Fruit fly (Drosophila melanogaster) whole organism, embryonic: Measurements from ENCODE around the gene Rbf.
A peak's percentile ranks its signal among the peaks of the same experiment; 100 is the strongest.

Experiments used
- Adf1 ChIP-seq: fragments of 200-800 bp; sonication (Bioruptor generic); IDR thresholded peaks from 2 replicates; pipeline ENCODE4 v1.3.6; 2022; ENCODE audit warnings: missing biosample characterization, missing genetic modification characterization
- Antp ChIP-seq: fragments of 200-800 bp; sonication (Bioruptor generic); optimal IDR thresholded peaks from 3 replicates; lab custom pipeline; 2016; ENCODE audit warnings: missing biosample characterization, missing genetic modification characterization
- Bteb2 ChIP-seq: fragments of 200-800 bp; sonication (Bioruptor generic); optimal IDR thresholded peaks from 2 replicates; lab custom pipeline; 2016; ENCODE audit warnings: missing biosample characterization, missing genetic modification characterization
- CG10431 ChIP-seq: fragments of 200-800 bp; sonication (Bioruptor generic); optimal IDR thresholded peaks from 3 replicates; lab custom pipeline; 2018; ENCODE audit warnings: missing biosample characterization, mild to moderate bottlenecking, missing genetic modification characterization
- CG10979 ChIP-seq: fragments of 200-800 bp; sonication (Bioruptor generic); optimal IDR thresholded peaks from 2 replicates; lab custom pipeline; 2018; ENCODE audit warnings: missing biosample characterization, mild to moderate bottlenecking, missing genetic modification characterization, moderate library complexity
- CG11456 ChIP-seq: fragments of 200-800 bp; sonication (Bioruptor generic); IDR thresholded peaks from 3 replicates; pipeline ENCODE4 v1.3.6; 2022; ENCODE audit warnings: missing biosample characterization, missing genetic modification characterization
- CG13894 ChIP-seq: fragments of 200-800 bp; sonication (Bioruptor generic); optimal IDR thresholded peaks from 3 replicates; lab custom pipeline; 2018; ENCODE audit warnings: missing biosample characterization, mild to moderate bottlenecking, missing genetic modification characterization, moderate library complexity
- CG15696 ChIP-seq: fragments of 200-800 bp; sonication (Bioruptor generic); optimal IDR thresholded peaks from 2 replicates; lab custom pipeline; 2019; ENCODE audit warnings: missing biosample characterization, mild to moderate bottlenecking, missing genetic modification characterization, moderate library complexity
- CG17568 ChIP-seq: fragments of 200-800 bp; sonication (Bioruptor generic); optimal IDR thresholded peaks from 2 replicates; lab custom pipeline; 2018; ENCODE audit warnings: missing biosample characterization, mild to moderate bottlenecking, missing genetic modification characterization, moderate library complexity
- CG17802 ChIP-seq: fragments of 200-800 bp; sonication (Bioruptor generic); optimal IDR thresholded peaks from 2 replicates; lab custom pipeline; 2018; ENCODE audit warnings: missing biosample characterization, mild to moderate bottlenecking, missing genetic modification characterization, moderate library complexity
- CG2129 ChIP-seq: fragments of 200-800 bp; sonication (Bioruptor generic); IDR thresholded peaks from 2 replicates; pipeline ENCODE4 v1.3.6; 2022; ENCODE audit warnings: missing biosample characterization, missing genetic modification characterization; ENCODE audit not compliant: partially characterized antibody
- CG31441 ChIP-seq: fragments of 200-800 bp; sonication (Bioruptor generic); IDR thresholded peaks from 2 replicates; pipeline ENCODE4 v1.3.6; 2022; ENCODE audit warnings: missing biosample characterization, missing genetic modification characterization
- CG4424 ChIP-seq: fragments of 200-800 bp; sonication (Bioruptor generic); optimal IDR thresholded peaks from 3 replicates; lab custom pipeline; 2016; ENCODE audit warnings: missing biosample characterization, missing genetic modification characterization
- CG4617 ChIP-seq: fragments of 200-800 bp; sonication (Bioruptor generic); optimal IDR thresholded peaks from 3 replicates; lab custom pipeline; 2016; ENCODE audit warnings: missing biosample characterization, missing genetic modification characterization, borderline replicate concordance
- Dll ChIP-seq: fragments of 200-800 bp; sonication (Bioruptor generic); IDR thresholded peaks from 4 replicates; pipeline ENCODE4 v1.3.6; 2022; ENCODE audit warnings: missing biosample characterization, missing genetic modification characterization; ENCODE audit not compliant: partially characterized antibody
- Doc3 ChIP-seq: fragments of 200-800 bp; sonication (Bioruptor generic); IDR thresholded peaks from 3 replicates; pipeline ENCODE4 v1.3.6; 2022; ENCODE audit warnings: missing biosample characterization, missing genetic modification characterization; ENCODE audit not compliant: partially characterized antibody
- Dp ChIP-seq: fragments of 200-800 bp; sonication (Bioruptor generic); optimal IDR thresholded peaks from 2 replicates; lab custom pipeline; 2018; ENCODE audit warnings: missing biosample characterization, mild to moderate bottlenecking, missing genetic modification characterization, moderate library complexity
- Fer1 ChIP-seq: fragments of 200-800 bp; sonication (Bioruptor generic); optimal IDR thresholded peaks from 2 replicates; lab custom pipeline; 2017; ENCODE audit warnings: missing biosample characterization, mild to moderate bottlenecking, missing genetic modification characterization
- Fer3 ChIP-seq: fragments of 200-800 bp; sonication (Bioruptor generic); optimal IDR thresholded peaks from 2 replicates; lab custom pipeline; 2018; ENCODE audit warnings: missing biosample characterization, mild to moderate bottlenecking, missing genetic modification characterization, moderate library complexity
- Gsc ChIP-seq: fragments of 200-800 bp; sonication (Bioruptor generic); IDR thresholded peaks from 2 replicates; pipeline ENCODE4 v1.3.6; 2022; ENCODE audit warnings: missing biosample characterization, missing genetic modification characterization
- HHEX ChIP-seq: fragments of 200-800 bp; sonication (Bioruptor generic); optimal IDR thresholded peaks from 3 replicates; lab custom pipeline; 2017; ENCODE audit warnings: missing biosample characterization, mild to moderate bottlenecking, missing genetic modification characterization, missing genetic modification reagents
- Hr39 ChIP-seq: fragments of >200 bp; optimal IDR thresholded peaks from 2 replicates; lab custom pipeline; 2017
- Hr51 ChIP-seq, 2 experiments: fragments of 200-800 bp; sonication (Bioruptor generic); optimal IDR thresholded peaks; 2 replicates in 1 of 2; 3 replicates in 1 of 2; lab custom pipeline; 2016 to 2018; ENCODE audit warnings: missing biosample characterization in 2 of 2, missing genetic modification characterization in 2 of 2, mild to moderate bottlenecking in 1 of 2, moderate library complexity in 1 of 2
- MESR4 ChIP-seq: fragments of 200-800 bp; sonication (Bioruptor generic); optimal IDR thresholded peaks from 2 replicates; lab custom pipeline; 2018; ENCODE audit warnings: missing biosample characterization, mild to moderate bottlenecking, missing genetic modification characterization, moderate library complexity
- Meics ChIP-seq: fragments of 200-800 bp; sonication (Bioruptor generic); optimal IDR thresholded peaks from 2 replicates; lab custom pipeline; 2017; ENCODE audit warnings: missing biosample characterization, mild to moderate bottlenecking, missing genetic modification characterization
- Mes4 ChIP-seq: fragments of 200-800 bp; sonication (Bioruptor generic); optimal IDR thresholded peaks from 2 replicates; lab custom pipeline; 2016; ENCODE audit warnings: missing biosample characterization, missing genetic modification characterization
- YL-1 ChIP-seq: fragments of 200-800 bp; sonication (Bioruptor generic); optimal IDR thresholded peaks from 3 replicates; lab custom pipeline; 2017; ENCODE audit warnings: missing biosample characterization, mild to moderate bottlenecking, missing genetic modification characterization
- ci ChIP-seq: fragments of 200-800 bp; sonication (Bioruptor generic); IDR thresholded peaks from 3 replicates; pipeline ENCODE4 v1.3.6; 2022; ENCODE audit warnings: missing biosample characterization, missing genetic modification characterization
- exex ChIP-seq: fragments of 200-800 bp; sonication (Bioruptor generic); optimal IDR thresholded peaks from 4 replicates; lab custom pipeline; 2018; ENCODE audit warnings: missing biosample characterization, mild to moderate bottlenecking, missing genetic modification characterization, moderate library complexity
- gce ChIP-seq: fragments of 200-800 bp; sonication (Bioruptor generic); IDR thresholded peaks from 3 replicates; pipeline ENCODE4 v1.3.6; 2022; ENCODE audit warnings: missing biosample characterization, missing genetic modification characterization
- hkb ChIP-seq, 2 experiments: fragments of 200-800 bp in 1 of 2; fragments of >200 bp in 1 of 2; sonication (Bioruptor generic) in 1 of 2; IDR thresholded peaks in 1 of 2; optimal IDR thresholded peaks in 1 of 2; 2 replicates each; pipeline versions ENCODE4 v1.3.6 to Lab custom; 2017 to 2022; ENCODE audit warnings: missing biosample characterization in 1 of 2, missing genetic modification characterization in 1 of 2
- hth ChIP-seq: fragments of >200 bp; optimal IDR thresholded peaks from 2 replicates; lab custom pipeline; 2017; ENCODE audit warnings: inconsistent platforms
- lmd ChIP-seq: fragments of 200-800 bp; sonication (Bioruptor generic); IDR thresholded peaks from 2 replicates; pipeline ENCODE4 v1.3.6; 2022; ENCODE audit warnings: missing biosample characterization, missing genetic modification characterization
- run ChIP-seq: fragments of 200-800 bp; sonication (Bioruptor generic); optimal IDR thresholded peaks from 3 replicates; lab custom pipeline; 2018; ENCODE audit warnings: missing biosample characterization, mild to moderate bottlenecking, missing genetic modification characterization
- scrt ChIP-seq: fragments of 200-800 bp; sonication (Bioruptor generic); optimal IDR thresholded peaks from 2 replicates; lab custom pipeline; 2018; ENCODE audit warnings: missing biosample characterization, mild to moderate bottlenecking, missing genetic modification characterization, moderate library complexity
- sd ChIP-seq: fragments of 200-800 bp; sonication (Bioruptor generic); optimal IDR thresholded peaks from 3 replicates; lab custom pipeline; 2018; ENCODE audit warnings: missing biosample characterization, mild to moderate bottlenecking, missing genetic modification characterization, moderate library complexity
- unc-4 ChIP-seq: fragments of 200-800 bp; sonication (Bioruptor generic); IDR thresholded peaks from 2 replicates; pipeline ENCODE4 v1.3.6; 2022; ENCODE audit warnings: missing biosample characterization, missing genetic modification characterization; ENCODE audit not compliant: partially characterized antibody
- usp ChIP-seq: fragments of >200 bp; optimal IDR thresholded peaks from 2 replicates; lab custom pipeline; 2017; ENCODE audit warnings: missing biosample characterization, missing genetic modification characterization

Rbf gene

dm6 chrX:755642-756332 lies 45.5 kb downstream of the Rbf start (continued):
- TF ChIP-seq CG2129 (GFP tag; lab: Robert Waterston, UW) (no peak), MESR4 (GFP tag; lab: Kevin White, UChicago) (peak; percentile 20), exex (tag; lab: Kevin White, UChicago) (peak; percentile 65), CG10979 (tag; lab: Kevin White, UChicago) (peak; percentile 60), unc-4 (GFP tag; lab: Robert Waterston, UW) (no peak), CG17802 (tag; lab: Kevin White, UChicago) (peak; percentile 47), sd (peak; percentile 69), CG10431 (GFP tag; lab: Kevin White, UChicago) (no peak), gce (GFP tag; lab: Robert Waterston, UW) (peak; percentile 70; the same call in 1 of the 3 replicates), CG11456 (GFP tag; lab: Robert Waterston, UW) (peak; percentile 95), Meics (peak; percentile 91), CG17568 (peak; percentile 59), CG4424 (GFP tag; lab: Kevin White, UChicago) (peak; percentile 72), YL-1 (no peak), hkb (optimal IDR thresholded peaks at IDR 0.05; lab: Kevin White, UChicago) (no peak), hkb (GFP tag; IDR thresholded peaks at IDR 0.05; lab: Robert Waterston, UW) (peak; percentile 87), CG15696 (tag; lab: Kevin White, UChicago) (peak; percentile 20), Adf1 (GFP tag; lab: Robert Waterston, UW) (peak; percentile 78; the same call in 1 of the 2 replicates), HHEX (GFP tag; lab: Kevin White, UChicago) (peak; percentile 90), Dll (GFP tag; lab: Robert Waterston, UW) (no peak), Doc3 (GFP tag; lab: Robert Waterston, UW) (no peak), hth (no peak), Dp (GFP tag; lab: Kevin White, UChicago) (no peak), Fer3 (tag; lab: Kevin White, UChicago) (peak; percentile 90)

- no peak for TF ChIP-seq CG13894 (tag; lab: Kevin White, UChicago)
- TF ChIP-seq run (tag; lab: Kevin White, UChicago): no peak
- TF ChIP-seq Bteb2 (GFP tag; lab: Kevin White, UChicago): no peak
- TF ChIP-seq, all 482 proteins: peak for 0
Observed at dm6 chrX:753553-753952, 47.7 kb downstream of the Rbf start, which contains the start of gene CG13361. Gene CG13361 (minus strand): TSS chrX:753653.

dm6 chrX:751201-751600 lies 50.1 kb downstream of the Rbf start, which contains the start of gene CG13362:
Gene CG13362 (minus strand): TSS chrX:751301.
- no peak for TF ChIP-seq HHEX (GFP tag; lab: Kevin White, UChicago)
- TF ChIP-seq Fer1 (GFP tag; lab: Kevin White, UChicago): no peak
- TF ChIP-seq Gsc: no peak
- no peak for TF ChIP-seq ci (GFP tag; lab: Robert Waterston, UW)
- no peak for TF ChIP-seq Hr51 (GFP tag; optimal IDR thresholded peaks at IDR 0.05; lab: Kevin White, UChicago)
- no peak for TF ChIP-seq Mes4
- no peak for TF ChIP-seq lmd (GFP tag; lab: Robert Waterston, UW)

dm6 chrX:750047-750446 lies 51.2 kb downstream of the Rbf start, which contains the start of gene CG5254:
Gene CG5254 (plus strand): TSS chrX:750347.
- TF ChIP-seq CG4617 (no peak), usp (GFP tag; lab: Kevin White, UChicago) (no peak), CG31441 (GFP tag; lab: Robert Waterston, UW) (no peak), Hr39 (lab: Kevin White, UChicago) (no peak), Antp (GFP tag; lab: Kevin White, UChicago) (no peak), CG17568 (no peak), scrt (GFP tag; lab: Kevin White, UChicago) (no peak)
